Worm (Caenorhabditis elegans): Measurements from ENCODE around the gene cec-2.

DNA sequence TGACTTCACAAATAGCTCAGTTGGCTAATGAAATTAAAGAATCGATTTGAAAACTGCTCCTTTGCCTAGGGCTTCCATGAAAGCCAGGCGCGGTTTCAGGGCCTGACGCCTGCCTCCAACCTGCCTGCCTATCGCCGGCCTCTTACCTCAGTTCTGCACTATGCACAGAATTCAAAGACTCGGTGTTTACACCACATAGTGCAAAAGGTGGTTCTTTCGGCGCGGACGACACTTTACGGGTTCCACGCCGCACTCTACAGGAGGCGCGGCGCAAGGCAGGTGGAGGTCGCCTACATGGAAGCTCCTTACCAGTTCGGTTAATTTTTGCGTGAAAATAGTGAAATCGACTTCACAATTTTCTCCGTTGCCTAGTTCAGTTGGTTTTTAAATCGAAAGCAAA is 39.3 kb downstream of the cec-2 start:
- TF ChIP-seq nhr-11 (tag; optimal IDR thresholded peaks at IDR 0.05): no peak
- no peak for TF ChIP-seq F13H6.1 (tag; optimal IDR thresholded peaks at IDR 0.05)
- TF ChIP-seq ztf-11 (tag; optimal IDR thresholded peaks at IDR 0.05): no peak
- no peak for TF ChIP-seq nhr-12 (tag; optimal IDR thresholded peaks at IDR 0.05)
- no peak for TF ChIP-seq mdl-1 (tag; optimal IDR thresholded peaks at IDR 0.05)
- TF ChIP-seq unc-62 (GFP tag; optimal IDR thresholded peaks at IDR 0.05): no peak
- TF ChIP-seq unc-39 (tag; optimal IDR thresholded peaks at IDR 0.05): no peak
